Fruit fly (Drosophila melanogaster) whole organism, embryonic: ENCODE data around the gene CG11396.

Experiments used
- Asciz ChIP-seq: fragments of 200-800 bp; sonication (Bioruptor generic); optimal IDR thresholded peaks from 2 replicates; lab custom pipeline; 2017; ENCODE audit warnings: missing biosample characterization, mild to moderate bottlenecking, missing genetic modification characterization, missing genetic modification reagents
- CG1024 ChIP-seq: fragments of 200-800 bp; sonication (Bioruptor generic); IDR thresholded peaks from 2 replicates; pipeline ENCODE4 v1.3.6; 2022; ENCODE audit warnings: missing biosample characterization, missing genetic modification characterization
- CG14441 ChIP-seq: fragments of 200-800 bp; sonication (Bioruptor generic); IDR thresholded peaks from 2 replicates; pipeline ENCODE4 v1.3.6; 2022; ENCODE audit warnings: missing biosample characterization, missing genetic modification characterization
- CG15479 ChIP-seq: fragments of 200-800 bp; sonication (Bioruptor generic); optimal IDR thresholded peaks from 3 replicates; lab custom pipeline; 2019; ENCODE audit warnings: missing biosample characterization, mild to moderate bottlenecking, missing genetic modification characterization, moderate library complexity
- CG15696 ChIP-seq: fragments of 200-800 bp; sonication (Bioruptor generic); optimal IDR thresholded peaks from 2 replicates; lab custom pipeline; 2019; ENCODE audit warnings: missing biosample characterization, mild to moderate bottlenecking, missing genetic modification characterization, moderate library complexity
- CG1603 ChIP-seq: fragments of 200-800 bp; sonication (Bioruptor generic); optimal IDR thresholded peaks from 2 replicates; lab custom pipeline; 2019; ENCODE audit warnings: missing biosample characterization, mild to moderate bottlenecking, missing genetic modification characterization, moderate library complexity
- CG17829 ChIP-seq: fragments of 200-800 bp; optimal IDR thresholded peaks from 2 replicates; lab custom pipeline; 2019; ENCODE audit warnings: missing biosample characterization, mild to moderate bottlenecking, missing genetic modification characterization, moderate library complexity
- CG18764 ChIP-seq: fragments of 200-800 bp; sonication (Bioruptor generic); optimal IDR thresholded peaks from 3 replicates; lab custom pipeline; 2016; ENCODE audit warnings: missing biosample characterization, missing genetic modification characterization
- CG2129 ChIP-seq: fragments of 200-800 bp; sonication (Bioruptor generic); IDR thresholded peaks from 2 replicates; pipeline ENCODE4 v1.3.6; 2022; ENCODE audit warnings: missing biosample characterization, missing genetic modification characterization; ENCODE audit not compliant: partially characterized antibody
- CG2202 ChIP-seq: fragments of 200-800 bp; sonication (Bioruptor generic); optimal IDR thresholded peaks from 2 replicates; lab custom pipeline; 2018; ENCODE audit warnings: missing biosample characterization, mild to moderate bottlenecking, missing genetic modification characterization
- CG2678 ChIP-seq: fragments of 200-800 bp; sonication (Bioruptor generic); optimal IDR thresholded peaks from 3 replicates; lab custom pipeline; 2019; ENCODE audit warnings: missing biosample characterization, mild to moderate bottlenecking, missing genetic modification characterization, moderate library complexity
- CG3065 ChIP-seq: fragments of 200-800 bp; sonication (Bioruptor generic); optimal IDR thresholded peaks from 2 replicates; lab custom pipeline; 2016; ENCODE audit warnings: missing biosample characterization, missing genetic modification characterization
- CG43689 ChIP-seq: fragments of 200-800 bp; sonication (Bioruptor generic); IDR thresholded peaks from 2 replicates; pipeline ENCODE4 v1.3.6; 2022; ENCODE audit warnings: missing biosample characterization, missing genetic modification characterization
- CG7839 ChIP-seq: fragments of 200-800 bp; sonication (Bioruptor generic); optimal IDR thresholded peaks from 3 replicates; lab custom pipeline; 2018; ENCODE audit warnings: missing biosample characterization, mild to moderate bottlenecking, missing genetic modification characterization, moderate library complexity
- CG8944 ChIP-seq: fragments of 200-800 bp; sonication (Bioruptor generic); optimal IDR thresholded peaks from 3 replicates; lab custom pipeline; 2016; ENCODE audit warnings: missing biosample characterization, missing genetic modification characterization
- CG9727 ChIP-seq: fragments of 200-800 bp; sonication (Bioruptor generic); optimal IDR thresholded peaks from 3 replicates; lab custom pipeline; 2017; ENCODE audit warnings: missing biosample characterization, mild to moderate bottlenecking, missing genetic modification characterization
- Ets65A ChIP-seq: fragments of 200-800 bp; sonication (Bioruptor generic); peaks from one replicate; lab custom pipeline; 2016; ENCODE audit warnings: missing biosample characterization, missing genetic modification characterization
- Fer2 ChIP-seq: fragments of 200-800 bp; sonication (Bioruptor generic); optimal IDR thresholded peaks from 2 replicates; lab custom pipeline; 2018; ENCODE audit warnings: missing biosample characterization, mild to moderate bottlenecking, missing genetic modification characterization, moderate library complexity
- HmgZ ChIP-seq: fragments of 200-800 bp; sonication (Bioruptor generic); optimal IDR thresholded peaks from 2 replicates; lab custom pipeline; 2018; ENCODE audit warnings: missing biosample characterization, mild to moderate bottlenecking, missing genetic modification characterization
- Lpt ChIP-seq: fragments of >200 bp; optimal IDR thresholded peaks from 2 replicates; lab custom pipeline; 2018; ENCODE audit warnings: missing biosample characterization, missing genetic modification characterization
- Med ChIP-seq: fragments of 200-800 bp; sonication (Bioruptor generic); peaks from one replicate; lab custom pipeline; 2016; ENCODE audit warnings: missing biosample characterization, missing genetic modification characterization, mild to moderate bottlenecking, inconsistent platforms, moderate library complexity
- Sox102F ChIP-seq: fragments of 200-800 bp; sonication (Bioruptor generic); optimal IDR thresholded peaks from 2 replicates; lab custom pipeline; 2018; ENCODE audit warnings: missing biosample characterization, mild to moderate bottlenecking, missing genetic modification characterization, moderate library complexity
- az2 ChIP-seq: fragments of 200-800 bp; sonication (Bioruptor generic); optimal IDR thresholded peaks from 3 replicates; lab custom pipeline; 2016; ENCODE audit warnings: missing biosample characterization, missing genetic modification characterization
- bsh ChIP-seq, 2 experiments: fragments of 200-800 bp; sonication (Bioruptor generic); optimal IDR thresholded peaks; 2 replicates each; lab custom pipeline; 2017 to 2018; ENCODE audit warnings: mild to moderate bottlenecking in 2 of 2, missing biosample characterization in 2 of 2, missing genetic modification characterization in 2 of 2, moderate library complexity in 1 of 2
- caup ChIP-seq: fragments of 200-800 bp; sonication (Bioruptor generic); optimal IDR thresholded peaks from 3 replicates; lab custom pipeline; 2017; ENCODE audit warnings: missing biosample characterization, mild to moderate bottlenecking, missing genetic modification characterization, moderate library complexity; ENCODE audit not compliant: severe bottlenecking
- crc ChIP-seq: fragments of 200-800 bp; sonication (Bioruptor generic); optimal IDR thresholded peaks from 2 replicates; lab custom pipeline; 2016; ENCODE audit warnings: missing biosample characterization, missing genetic modification characterization
- dmrt11E ChIP-seq: fragments of 200-800 bp; sonication (Bioruptor generic); optimal IDR thresholded peaks from 3 replicates; lab custom pipeline; 2018; ENCODE audit warnings: missing biosample characterization, mild to moderate bottlenecking, missing genetic modification characterization, moderate library complexity
- dmrt99B ChIP-seq: fragments of 200-800 bp; sonication (Bioruptor generic); optimal IDR thresholded peaks from 2 replicates; lab custom pipeline; 2018; ENCODE audit warnings: missing biosample characterization, mild to moderate bottlenecking, missing genetic modification characterization, moderate library complexity
- eve ChIP-seq, 2 experiments: fragments of >200 bp; optimal IDR thresholded peaks; 2 replicates each; lab custom pipeline; 2017; ENCODE audit warnings: missing biosample characterization in 2 of 2, missing genetic modification characterization in 2 of 2
- gem ChIP-seq: fragments of 200-800 bp; sonication (Bioruptor generic); optimal IDR thresholded peaks from 2 replicates; lab custom pipeline; 2019; ENCODE audit warnings: missing biosample characterization, mild to moderate bottlenecking, missing genetic modification characterization, moderate library complexity
- her ChIP-seq: fragments of 200-800 bp; sonication (Bioruptor generic); optimal IDR thresholded peaks from 2 replicates; lab custom pipeline; 2016; ENCODE audit warnings: missing biosample characterization, missing genetic modification characterization
- kah ChIP-seq: fragments of 200-800 bp; sonication (Bioruptor generic); optimal IDR thresholded peaks from 2 replicates; lab custom pipeline; 2018; ENCODE audit warnings: missing biosample characterization, mild to moderate bottlenecking, missing genetic modification characterization
- luna ChIP-seq: fragments of 200-800 bp; sonication (Bioruptor generic); optimal IDR thresholded peaks from 2 replicates; lab custom pipeline; 2016; ENCODE audit warnings: missing biosample characterization, missing genetic modification characterization
- pho ChIP-seq: fragments of 200-800 bp; sonication (Bioruptor generic); optimal IDR thresholded peaks from 2 replicates; lab custom pipeline; 2016; ENCODE audit warnings: missing biosample characterization, missing genetic modification characterization
- prd ChIP-seq, 3 experiments: fragments of >200 bp in 2 of 3; fragments of 200-800 bp in 1 of 3; sonication (Bioruptor generic) in 1 of 3; optimal IDR thresholded peaks in 2 of 3; IDR thresholded peaks in 1 of 3; 2 replicates in 2 of 3; 3 replicates in 1 of 3; pipeline versions ENCODE4 v1.3.6 to Lab custom; 2017 to 2022; ENCODE audit warnings: missing biosample characterization in 1 of 3, missing genetic modification characterization in 1 of 3
- psq ChIP-seq: fragments of 200-800 bp; sonication (Bioruptor generic); optimal IDR thresholded peaks from 2 replicates; lab custom pipeline; 2017; ENCODE audit warnings: missing biosample characterization, missing genetic modification characterization
- pum ChIP-seq: fragments of 200-800 bp; sonication (Bioruptor generic); optimal IDR thresholded peaks from 2 replicates; lab custom pipeline; 2016; ENCODE audit warnings: missing biosample characterization, missing genetic modification characterization
- ro ChIP-seq: fragments of 200-800 bp; sonication (Bioruptor generic); IDR thresholded peaks from 2 replicates; pipeline ENCODE4 v1.3.6; 2022; ENCODE audit warnings: missing biosample characterization, missing genetic modification characterization
- scrt ChIP-seq: fragments of 200-800 bp; sonication (Bioruptor generic); optimal IDR thresholded peaks from 2 replicates; lab custom pipeline; 2018; ENCODE audit warnings: missing biosample characterization, mild to moderate bottlenecking, missing genetic modification characterization, moderate library complexity
- sens ChIP-seq: fragments of 200-800 bp; sonication (Bioruptor generic); peaks from one replicate; lab custom pipeline; 2016; ENCODE audit warnings: missing biosample characterization, missing genetic modification characterization
- stc ChIP-seq: fragments of 200-800 bp; sonication (Bioruptor generic); IDR thresholded peaks from 2 replicates; pipeline ENCODE4 v1.3.6; 2022; ENCODE audit warnings: missing biosample characterization, missing genetic modification characterization
- tin ChIP-seq: fragments of 200-800 bp; sonication (Bioruptor generic); optimal IDR thresholded peaks from 3 replicates; lab custom pipeline; 2016; ENCODE audit warnings: missing biosample characterization, missing genetic modification characterization

Gene CG11396

DNA sequence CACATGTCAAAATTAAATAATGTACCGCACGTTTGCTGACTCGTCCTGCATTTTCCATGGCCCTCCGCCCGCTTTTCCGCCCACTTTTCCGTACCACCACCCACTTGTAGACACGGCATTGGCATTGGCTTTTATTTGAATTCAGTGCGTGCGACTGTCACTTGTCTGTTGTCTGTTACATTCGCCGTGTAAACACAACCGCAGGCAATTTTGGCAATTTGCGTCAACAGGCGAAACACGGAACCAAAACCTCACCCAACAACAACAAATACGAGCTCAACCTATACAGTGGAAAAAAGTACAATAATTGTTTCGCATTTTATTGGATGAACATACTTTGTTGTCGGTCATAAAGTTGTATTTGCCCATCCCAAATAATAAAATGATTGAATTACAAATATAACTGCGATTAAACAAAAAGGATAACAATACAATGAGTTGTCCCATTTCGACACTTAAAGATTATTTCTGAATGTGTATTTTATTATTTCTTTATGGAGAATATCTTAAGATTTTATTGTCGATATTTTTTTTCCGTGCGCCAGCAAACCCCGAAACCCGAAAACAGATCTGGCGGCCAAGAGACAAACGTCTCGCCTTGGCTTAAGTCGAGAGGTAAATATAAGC is 40.5 kb downstream of the CG11396 start (continued):
- TF ChIP-seq Asciz (no peak), CG43689 (GFP tag; lab: Robert Waterston, UW) (no peak), scrt (peak; percentile 64), pho (no peak), CG18764 (GFP tag; lab: Kevin White, UChicago) (no peak), crc (GFP tag; lab: Kevin White, UChicago) (no peak), HmgZ (no peak), stc (GFP tag; lab: Robert Waterston, UW) (no peak), Lpt (GFP tag; lab: Kevin White, UChicago) (no peak), ro (GFP tag; lab: Robert Waterston, UW) (no peak), CG1024 (no peak), CG14441 (no peak), prd (optimal IDR thresholded peaks at IDR 0.05; lab: Kevin White, UChicago) (no peak), prd (GFP tag; IDR thresholded peaks at IDR 0.05; lab: Robert Waterston, UW) (no peak), her (no peak), tin (GFP tag; lab: Kevin White, UChicago) (no peak), CG3065 (GFP tag; lab: Kevin White, UChicago) (no peak), Fer2 (tag; lab: Kevin White, UChicago) (no peak)

DNA sequence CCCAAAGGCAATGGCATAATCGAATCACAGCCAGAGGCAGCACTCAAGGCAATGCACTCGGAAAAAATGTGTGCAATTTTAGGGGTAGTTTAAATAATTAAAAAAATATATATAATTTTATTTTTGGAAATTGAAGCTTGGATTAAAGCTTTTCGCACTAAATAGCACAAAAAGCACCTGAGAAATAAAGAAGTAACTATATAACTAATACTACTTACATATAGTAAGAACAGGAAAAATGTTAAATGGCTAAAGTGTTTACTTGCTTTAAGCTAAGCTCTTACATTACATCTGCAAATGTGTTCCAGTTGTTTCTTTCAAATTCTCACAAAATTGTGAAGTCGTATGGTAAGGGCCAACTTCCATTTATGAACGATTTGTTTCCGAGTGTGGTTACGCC is 48.5 kb downstream of the CG11396 start, which contains the start of gene Gr77a:
Gr77a (minus strand) TSS at position 17 of the 400 bp plus-strand sequence.
- TF ChIP-seq dmrt99B (tag; lab: Kevin White, UChicago) (peak; percentile 16), psq (GFP tag; lab: Kevin White, UChicago) (no peak), gem (tag; lab: Kevin White, UChicago) (peak; percentile 25), pum (no peak), CG2678 (tag; lab: Kevin White, UChicago) (peak; percentile 0), stc (GFP tag; lab: Robert Waterston, UW) (no peak), CG7839 (peak; percentile 9), CG1603 (tag; lab: Kevin White, UChicago) (no peak), luna (GFP tag; lab: Kevin White, UChicago) (no peak), CG17829 (tag; lab: Kevin White, UChicago) (no peak), Ets65A (peak; percentile 70), CG2129 (GFP tag; lab: Robert Waterston, UW) (no peak), az2 (GFP tag; lab: Kevin White, UChicago) (no peak), kah (GFP tag; lab: Kevin White, UChicago) (no peak), Sox102F (GFP tag; lab: Kevin White, UChicago) (no peak), eve (GFP tag; optimal IDR thresholded peaks at IDR 0.05; lab: Kevin White, UChicago) (no peak)

DNA sequence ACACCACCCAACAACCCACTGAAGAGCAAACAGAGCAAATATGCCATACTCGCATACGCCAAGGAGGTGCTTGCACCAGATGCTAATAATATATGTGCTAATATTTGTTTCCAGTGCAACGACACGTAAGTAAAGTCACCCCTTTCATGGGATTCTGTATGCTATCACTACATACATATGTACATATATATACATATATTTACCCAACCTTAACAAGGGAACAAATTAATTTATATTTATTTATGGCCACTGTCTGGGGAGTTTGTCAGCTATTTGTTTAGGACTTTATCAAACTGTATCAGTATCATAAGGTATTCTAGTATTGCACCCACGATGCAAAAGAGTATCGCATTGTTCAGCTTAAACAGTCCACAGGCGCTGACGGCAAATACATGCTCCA is 50.6 kb downstream of the CG11396 start:
- TF ChIP-seq CG2202 (tag; lab: Kevin White, UChicago) = peak; percentile 11
- peak; percentile 5 for TF ChIP-seq CG15479 (GFP tag; lab: Kevin White, UChicago)
- TF ChIP-seq eve (GFP tag; optimal IDR thresholded peaks at IDR 0.05; lab: Kevin White, UChicago) = no peak
- peak in 1 of 2 experiments; percentile 36 for TF ChIP-seq bsh (GFP tag; optimal IDR thresholded peaks at IDR 0.05; lab: Kevin White, UChicago)
- TF ChIP-seq CG8944 = no peak
- TF ChIP-seq CG15696 (tag; lab: Kevin White, UChicago) = peak; percentile 25
- TF ChIP-seq gem (tag; lab: Kevin White, UChicago) = peak; percentile 5
- peak; percentile 14 for TF ChIP-seq CG9727 (GFP tag; lab: Kevin White, UChicago)
- peak; percentile 15 for TF ChIP-seq CG1603 (tag; lab: Kevin White, UChicago)
- peak; percentile 40 for TF ChIP-seq Med
- TF ChIP-seq sens (GFP tag; lab: Kevin White, UChicago) = peak; percentile 25
- TF ChIP-seq dmrt11E (tag; lab: Kevin White, UChicago) = peak; percentile 38
- no peak for TF ChIP-seq caup (GFP tag; lab: Kevin White, UChicago)
